Fruit fly (Drosophila melanogaster): ENCODE data around the gene CG14397.

CG14397 gene

DNA sequence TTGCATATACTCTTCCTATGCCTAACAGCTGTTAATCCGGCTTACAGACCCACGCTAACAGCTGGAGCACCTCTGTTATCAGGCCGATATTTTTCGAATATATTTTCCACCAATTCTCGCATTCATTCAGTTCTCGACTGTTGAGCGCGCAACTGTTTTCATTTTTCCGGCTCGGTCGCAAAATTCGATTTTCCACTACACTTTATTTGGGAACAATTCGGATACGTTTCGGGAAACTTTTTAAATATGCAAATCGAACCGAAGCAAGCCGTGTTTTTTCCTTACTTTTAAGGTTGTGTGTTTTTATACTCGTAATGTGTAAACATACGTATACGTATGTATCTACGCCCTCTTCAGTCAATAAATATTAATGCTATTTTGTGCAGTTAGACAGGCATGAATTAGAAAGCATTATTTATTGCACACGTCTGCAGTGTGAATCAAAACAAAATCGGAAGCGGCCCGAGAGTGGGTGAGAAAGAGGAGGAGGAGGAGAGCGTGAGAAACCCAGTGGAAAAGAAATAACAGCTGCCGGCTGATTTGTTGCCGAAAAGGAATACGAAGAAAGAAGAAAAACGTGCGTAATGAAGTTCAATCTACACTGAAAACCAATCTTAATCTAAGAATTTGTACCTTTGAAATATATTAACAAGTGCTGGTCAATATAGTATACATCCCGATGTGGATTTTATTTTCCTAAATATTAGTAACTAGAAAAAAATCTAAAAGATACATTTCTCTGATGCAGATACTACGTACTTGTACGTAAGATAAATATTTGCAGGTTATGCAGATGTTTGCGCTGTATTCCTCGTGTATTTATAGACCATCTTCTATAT is 16.8 kb downstream of the CG14397 start (continued):
- TF ChIP-seq Hr51 (GFP tag; optimal IDR thresholded peaks at IDR 0.05), result peak in 1 of 2 experiments; percentile 32
- TF ChIP-seq lov (optimal IDR thresholded peaks at IDR 0.05), result no peak
- TF ChIP-seq lov (GFP tag; IDR thresholded peaks at IDR 0.05), result no peak
- no peak for TF ChIP-seq CG4282 (GFP tag; optimal IDR thresholded peaks at IDR 0.05)
- TF ChIP-seq slp2 (GFP tag; optimal IDR thresholded peaks at IDR 0.05), result no peak
- no peak for TF ChIP-seq CG1603 (tag; optimal IDR thresholded peaks at IDR 0.05)
- no peak for TF ChIP-seq bowl (GFP tag; IDR thresholded peaks at IDR 0.05)
- no peak for TF ChIP-seq shn (GFP tag; optimal IDR thresholded peaks at IDR 0.05)
- TF ChIP-seq Hmx (GFP tag; optimal IDR thresholded peaks at IDR 0.05), result no peak
- TF ChIP-seq Gsc (GFP tag; IDR thresholded peaks at IDR 0.05), result no peak
- no peak for TF ChIP-seq CG33213 (GFP tag; optimal IDR thresholded peaks at IDR 0.05)
- peak; percentile 31 for TF ChIP-seq HHEX (GFP tag; optimal IDR thresholded peaks at IDR 0.05)
- no peak for TF ChIP-seq Atf-2 (GFP tag; optimal IDR thresholded peaks at IDR 0.05)
- no peak for TF ChIP-seq Elba2 (GFP tag; optimal IDR thresholded peaks at IDR 0.05)
- no peak for TF ChIP-seq cad (GFP tag; optimal IDR thresholded peaks at IDR 0.05)
- no peak for TF ChIP-seq CG10979 (tag; optimal IDR thresholded peaks at IDR 0.05)
- TF ChIP-seq CG2116 (GFP tag; optimal IDR thresholded peaks at IDR 0.05), result no peak
- TF ChIP-seq CG10209 (GFP tag; optimal IDR thresholded peaks at IDR 0.05), result no peak
- no peak for TF ChIP-seq CG9215 (GFP tag; IDR thresholded peaks at IDR 0.05)
- no peak for TF ChIP-seq CG17361 (GFP tag; IDR thresholded peaks at IDR 0.05)
- TF ChIP-seq esg (GFP tag; conservative IDR thresholded peaks at IDR 0.05), result no peak
- TF ChIP-seq CG3065 (GFP tag; optimal IDR thresholded peaks at IDR 0.05), result no peak
- TF ChIP-seq CG7839 (tag; optimal IDR thresholded peaks at IDR 0.05), result no peak
- TF ChIP-seq CG1024 (GFP tag; IDR thresholded peaks at IDR 0.05), result no peak
- TF ChIP-seq ATbp (GFP tag; optimal IDR thresholded peaks at IDR 0.05), result no peak
- no peak for TF ChIP-seq Atf3 (GFP tag; optimal IDR thresholded peaks at IDR 0.05)
- TF ChIP-seq CG30403 (GFP tag; optimal IDR thresholded peaks at IDR 0.05), result no peak
- peak; percentile 8 for TF ChIP-seq Xbp1 (GFP tag; optimal IDR thresholded peaks at IDR 0.05)
- TF ChIP-seq CG18476 (GFP tag; optimal IDR thresholded peaks at IDR 0.05), result no peak
- no peak for TF ChIP-seq croc (GFP tag; conservative IDR thresholded peaks at IDR 0.05)
- TF ChIP-seq knrl (GFP tag; IDR thresholded peaks at IDR 0.05; ENCODE audit: partially characterized antibody), result no peak
- TF ChIP-seq CG15479 (GFP tag; optimal IDR thresholded peaks at IDR 0.05), result no peak
- no peak for TF ChIP-seq CG14860 (GFP tag; IDR thresholded peaks at IDR 0.05; ENCODE audit: partially characterized antibody)
- no peak for TF ChIP-seq bcd (GFP tag; optimal IDR thresholded peaks at IDR 0.05)
- TF ChIP-seq CG10274 (GFP tag; optimal IDR thresholded peaks at IDR 0.05), result no peak
- no peak for TF ChIP-seq jumu (GFP tag; optimal IDR thresholded peaks at IDR 0.05)
- no peak for TF ChIP-seq Blimp-1 (GFP tag; optimal IDR thresholded peaks at IDR 0.05)
- no peak for TF ChIP-seq CG11504 (tag; optimal IDR thresholded peaks at IDR 0.05)
- no peak for TF ChIP-seq CG1792 (GFP tag; optimal IDR thresholded peaks at IDR 0.05)
- TF ChIP-seq CG2712 (tag; optimal IDR thresholded peaks at IDR 0.05), result peak; percentile 12
- no peak for TF ChIP-seq hb (GFP tag; IDR thresholded peaks at IDR 0.05; ENCODE audit: partially characterized antibody)
- TF ChIP-seq CG15011 (GFP tag; optimal IDR thresholded peaks at IDR 0.05), result no peak
- TF ChIP-seq fd102C (GFP tag; optimal IDR thresholded peaks at IDR 0.05), result no peak
- no peak for TF ChIP-seq so (GFP tag; IDR thresholded peaks at IDR 0.05)
- no peak for TF ChIP-seq maf-S (GFP tag; optimal IDR thresholded peaks at IDR 0.05)
- TF ChIP-seq nom (GFP tag; optimal IDR thresholded peaks at IDR 0.05), result no peak
- TF ChIP-seq ham (GFP tag; IDR thresholded peaks at IDR 0.05), result no peak
- no peak for TF ChIP-seq Ssrp (tag; optimal IDR thresholded peaks at IDR 0.05)
- TF ChIP-seq Max (GFP tag; optimal IDR thresholded peaks at IDR 0.05), result no peak
- no peak for TF ChIP-seq corto (GFP tag; optimal IDR thresholded peaks at IDR 0.05)

All from whole organism, embryonic.